Worm (Caenorhabditis elegans): ENCODE results near the gene str-185.

- no peak for TF ChIP-seq zag-1 (tag; optimal IDR thresholded peaks at IDR 0.05)
- no peak for TF ChIP-seq snpc-4 (tag; optimal IDR thresholded peaks at IDR 0.05)
- TF ChIP-seq nhr-76 (tag; optimal IDR thresholded peaks at IDR 0.05) = no peak
- no peak for TF ChIP-seq fkh-10 (GFP tag; optimal IDR thresholded peaks at IDR 0.05)
- no peak for TF ChIP-seq gei-8 (GFP tag; optimal IDR thresholded peaks at IDR 0.05)
- no peak for TF ChIP-seq nhr-48 (tag; optimal IDR thresholded peaks at IDR 0.05)
- no peak for TF ChIP-seq pqm-1 (tag; optimal IDR thresholded peaks at IDR 0.05)
- no peak for TF ChIP-seq madf-9 (GFP tag; conservative IDR thresholded peaks at IDR 0.05)
- no peak for TF ChIP-seq ceh-82 (tag; optimal IDR thresholded peaks at IDR 0.05)
These were observed 7.8 kb downstream of the str-185 start, which contains the start of gene clec-175 for ce11 chrIV:4422029-4422428.
